Worm (Caenorhabditis elegans): ENCODE results near the gene srt-5.

srt-5 gene

DNA sequence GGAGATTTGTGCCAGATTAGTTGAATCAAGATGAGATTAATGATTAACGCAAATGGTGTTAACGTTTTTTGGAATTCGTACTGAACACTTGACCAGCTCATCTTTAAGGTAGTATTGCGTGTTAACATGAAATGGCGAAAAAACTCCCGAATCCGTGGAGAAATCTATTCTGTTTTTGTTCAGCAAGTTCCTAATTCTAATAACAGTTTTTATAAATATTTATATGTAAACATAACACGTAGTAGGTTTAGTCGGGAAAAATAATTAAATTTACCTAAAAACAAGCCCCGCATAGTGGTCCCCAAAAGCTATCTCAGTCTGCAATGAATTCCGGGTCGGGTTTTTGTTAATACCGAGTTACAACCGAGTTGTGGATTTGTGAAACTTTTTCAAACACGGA lies 21.7 kb downstream of the srt-5 start, which contains the start of gene str-244:
str-244 (minus strand) TSS at position 101 of the 400 bp plus-strand sequence.
- TF ChIP-seq nhr-237 (tag; optimal IDR thresholded peaks at IDR 0.05) (no peak), nhr-25 (tag; optimal IDR thresholded peaks at IDR 0.05) (no peak), lsy-12 (tag; optimal IDR thresholded peaks at IDR 0.05) (no peak), ceh-82 (tag; optimal IDR thresholded peaks at IDR 0.05) (no peak), daf-12 (tag; optimal IDR thresholded peaks at IDR 0.05) (no peak), zag-1 (tag; optimal IDR thresholded peaks at IDR 0.05) (no peak), skn-1 (tag; optimal IDR thresholded peaks at IDR 0.05) (no peak), ceh-28 (tag; optimal IDR thresholded peaks at IDR 0.05) (no peak), mml-1 (tag; optimal IDR thresholded peaks at IDR 0.05) (no peak), ztf-4 (tag; optimal IDR thresholded peaks at IDR 0.05) (no peak)

DNA sequence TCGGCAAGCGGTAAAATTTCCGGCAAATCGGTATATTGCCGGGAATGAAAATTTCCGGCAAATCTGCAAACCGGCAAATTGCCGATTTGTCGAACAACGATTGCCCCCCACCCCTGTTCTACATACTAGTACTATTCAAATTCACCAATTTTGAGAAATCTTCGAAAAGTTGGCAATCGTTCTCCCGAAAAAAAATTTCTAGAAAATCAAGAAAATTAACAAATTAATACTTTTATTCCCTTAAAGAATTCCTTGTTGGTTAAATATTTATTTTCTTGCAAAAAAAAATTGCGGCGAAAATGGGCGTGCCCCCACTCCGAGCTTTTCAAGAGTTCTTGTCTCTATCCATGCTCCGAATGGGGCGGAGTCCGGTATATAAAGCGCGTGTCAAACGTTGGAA lies 26.4 kb downstream of the srt-5 start, which contains the start of gene C50H11.8:
C50H11.8 (plus strand) TSS at position 301 of the 400 bp plus-strand sequence.
- TF ChIP-seq nhr-237 (tag; optimal IDR thresholded peaks at IDR 0.05) = no peak
- TF ChIP-seq aly-2 (tag; optimal IDR thresholded peaks at IDR 0.05) = no peak
- no peak for TF ChIP-seq pha-4 (tag; optimal IDR thresholded peaks at IDR 0.05)

DNA sequence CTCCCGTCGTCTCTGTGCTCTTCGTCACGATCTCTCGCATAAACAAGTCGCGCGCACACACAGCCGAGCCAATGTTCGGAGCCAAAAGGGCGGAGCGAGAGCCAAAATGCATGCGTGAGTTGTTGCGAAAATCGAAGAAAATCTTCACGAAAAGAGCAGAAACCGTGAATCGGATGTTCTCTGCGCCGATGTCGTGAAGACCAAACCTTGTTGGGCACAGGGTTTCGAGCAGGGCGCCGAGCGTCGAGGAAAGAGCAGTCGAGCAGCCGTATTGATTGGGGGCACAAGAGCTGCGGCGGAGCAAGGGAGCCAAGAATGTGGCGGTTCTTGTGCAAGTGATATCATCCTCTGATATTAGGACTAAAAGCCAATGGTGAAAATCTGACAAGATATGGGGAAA lies 34.3 kb downstream of the srt-5 start:
- no peak for TF ChIP-seq eor-1 (tag; optimal IDR thresholded peaks at IDR 0.05)
- no peak for TF ChIP-seq daf-12 (tag; optimal IDR thresholded peaks at IDR 0.05)
- no peak for TF ChIP-seq hmg-11 (tag; optimal IDR thresholded peaks at IDR 0.05)
- TF ChIP-seq elt-3 (tag; optimal IDR thresholded peaks at IDR 0.05) = no peak
- no peak for TF ChIP-seq fkh-2 (tag; optimal IDR thresholded peaks at IDR 0.05)
- TF ChIP-seq snpc-4 (tag; optimal IDR thresholded peaks at IDR 0.05) = no peak
- no peak for TF ChIP-seq nhr-23 (tag; optimal IDR thresholded peaks at IDR 0.05)
- no peak for TF ChIP-seq ceh-16 (tag; optimal IDR thresholded peaks at IDR 0.05)
- TF ChIP-seq fos-1 (tag; optimal IDR thresholded peaks at IDR 0.05) = no peak
- no peak for TF ChIP-seq sea-2 (GFP tag; optimal IDR thresholded peaks at IDR 0.05)
- no peak for TF ChIP-seq pqm-1 (tag; optimal IDR thresholded peaks at IDR 0.05)
- no peak for TF ChIP-seq unc-39 (tag; optimal IDR thresholded peaks at IDR 0.05)

DNA sequence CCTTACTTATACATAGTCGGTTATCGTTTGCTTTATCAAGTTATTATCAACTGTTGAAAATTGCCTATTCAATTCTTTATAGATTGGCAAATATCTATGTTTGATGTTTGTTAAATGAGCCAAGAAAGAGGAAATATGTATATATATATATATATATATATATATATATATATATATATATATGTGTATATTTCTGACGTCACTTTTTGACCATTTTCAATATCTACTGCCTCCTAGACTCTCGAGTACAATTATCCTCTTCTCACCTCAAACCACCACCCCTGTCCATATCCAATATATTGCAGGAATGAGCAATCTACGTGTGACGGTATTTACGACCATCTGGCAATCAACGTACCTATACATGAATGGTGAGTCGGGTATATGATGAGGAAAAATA lies 35.9 kb downstream of the srt-5 start, which contains the start of gene F59D6.1:
F59D6.1 (plus strand) TSS at position 301 of the 400 bp plus-strand sequence.
- TF ChIP-seq unc-39 (tag; optimal IDR thresholded peaks at IDR 0.05) = no peak
- no peak for TF ChIP-seq tbx-2 (tag; optimal IDR thresholded peaks at IDR 0.05)
- no peak for TF ChIP-seq mdl-1 (tag; optimal IDR thresholded peaks at IDR 0.05)

DNA sequence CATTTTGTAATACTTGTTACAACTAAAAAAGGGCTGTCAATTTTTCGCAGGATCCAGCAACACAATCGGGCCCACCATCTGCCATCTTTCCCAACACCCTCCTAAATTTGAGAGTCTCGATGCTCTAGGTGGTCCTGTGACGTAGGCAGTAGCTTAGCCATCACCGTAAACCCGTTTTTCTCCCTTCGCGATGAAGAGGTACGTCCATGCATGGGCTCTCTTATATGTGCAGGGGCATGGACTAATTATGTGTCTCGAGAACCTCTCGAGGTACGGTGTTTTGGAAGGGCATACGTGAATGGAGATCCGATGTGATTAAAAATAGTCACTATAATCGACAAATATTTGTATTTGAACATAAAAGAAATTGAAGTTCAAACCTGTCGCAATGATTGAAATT lies 39.8 kb downstream of the srt-5 start:
- TF ChIP-seq nhr-77 (tag; optimal IDR thresholded peaks at IDR 0.05) (no peak), fkh-10 (GFP tag; optimal IDR thresholded peaks at IDR 0.05) (no peak), fkh-2 (tag; optimal IDR thresholded peaks at IDR 0.05) (no peak), nfya-1 (tag; optimal IDR thresholded peaks at IDR 0.05; ENCODE audit: insufficient read depth) (no peak), daf-12 (tag; optimal IDR thresholded peaks at IDR 0.05) (no peak), tbx-2 (tag; optimal IDR thresholded peaks at IDR 0.05) (no peak), egl-27 (tag; optimal IDR thresholded peaks at IDR 0.05) (no peak), pha-4 (tag; optimal IDR thresholded peaks at IDR 0.05) (no peak), egl-5 (tag; optimal IDR thresholded peaks at IDR 0.05) (no peak), lsy-12 (tag; optimal IDR thresholded peaks at IDR 0.05) (no peak), ama-1 (optimal IDR thresholded peaks at IDR 0.05) (no peak), nhr-67 (tag; optimal IDR thresholded peaks at IDR 0.05) (no peak), sea-2 (GFP tag; optimal IDR thresholded peaks at IDR 0.05) (no peak), ceh-82 (tag; optimal IDR thresholded peaks at IDR 0.05) (no peak), nhr-25 (tag; optimal IDR thresholded peaks at IDR 0.05) (no peak), eor-1 (tag; optimal IDR thresholded peaks at IDR 0.05) (no peak), nhr-76 (tag; optimal IDR thresholded peaks at IDR 0.05) (no peak), ztf-4 (tag; optimal IDR thresholded peaks at IDR 0.05) (no peak), nhr-28 (tag; optimal IDR thresholded peaks at IDR 0.05) (no peak)

DNA sequence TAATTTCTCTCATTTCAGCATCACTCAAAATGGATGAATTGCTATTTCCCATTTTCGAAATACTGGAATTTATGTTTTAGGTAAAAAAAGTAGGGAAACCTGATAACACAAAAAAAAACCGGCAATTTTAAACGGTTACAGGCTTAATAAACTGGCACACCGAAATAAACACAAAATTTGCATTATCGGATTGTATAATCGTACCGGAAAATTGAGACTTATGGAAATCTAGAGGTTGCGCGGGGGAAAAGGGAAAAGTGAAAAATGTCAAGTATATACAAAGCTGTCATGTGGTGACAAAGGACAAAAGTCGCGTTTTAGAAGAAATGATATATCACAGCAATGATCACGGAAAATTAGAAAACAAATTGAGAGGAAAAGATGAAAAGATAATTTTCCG lies 41.4 kb downstream of the srt-5 start, which contains the start of gene chpf-2:
chpf-2 (minus strand) TSS at position 101 of the 400 bp plus-strand sequence.
- no peak for TF ChIP-seq elt-2 (tag; optimal IDR thresholded peaks at IDR 0.05)
- TF ChIP-seq fkh-10 (GFP tag; optimal IDR thresholded peaks at IDR 0.05) = no peak
- no peak for TF ChIP-seq nhr-12 (tag; optimal IDR thresholded peaks at IDR 0.05)
- no peak for TF ChIP-seq nhr-28 (tag; optimal IDR thresholded peaks at IDR 0.05)
- TF ChIP-seq unc-62 (GFP tag; optimal IDR thresholded peaks at IDR 0.05) = no peak
- no peak for TF ChIP-seq lin-39 (tag; optimal IDR thresholded peaks at IDR 0.05)
- no peak for TF ChIP-seq nhr-11 (tag; optimal IDR thresholded peaks at IDR 0.05)
- TF ChIP-seq skn-1 (tag; optimal IDR thresholded peaks at IDR 0.05) = no peak
- TF ChIP-seq jun-1 (tag; optimal IDR thresholded peaks at IDR 0.05) = no peak
- TF ChIP-seq nhr-77 (tag; optimal IDR thresholded peaks at IDR 0.05) = no peak
- TF ChIP-seq ceh-82 (tag; optimal IDR thresholded peaks at IDR 0.05) = no peak
- no peak for TF ChIP-seq egl-27 (tag; optimal IDR thresholded peaks at IDR 0.05)
- TF ChIP-seq zag-1 (tag; optimal IDR thresholded peaks at IDR 0.05) = no peak
- TF ChIP-seq ama-1 (optimal IDR thresholded peaks at IDR 0.05) = no peak
- TF ChIP-seq nhr-237 (tag; optimal IDR thresholded peaks at IDR 0.05) = no peak
- no peak for TF ChIP-seq eor-1 (tag; optimal IDR thresholded peaks at IDR 0.05)
- no peak for TF ChIP-seq ceh-9 (tag; optimal IDR thresholded peaks at IDR 0.05)
- TF ChIP-seq mdl-1 (tag; optimal IDR thresholded peaks at IDR 0.05) = no peak
- TF ChIP-seq snpc-4 (tag; optimal IDR thresholded peaks at IDR 0.05) = no peak
